Worm (Caenorhabditis elegans) whole organism, early embryonic: ENCODE results near the gene unc-64.

Source experiments
- ets-7 ChIP-seq: sonication (generic microtip); optimal IDR thresholded peaks from 2 replicates; lab custom pipeline; 2016; ENCODE audit warnings: missing genotype, missing genetic modification characterization, missing compliant biosample characterization
- sea-1 ChIP-seq: fragments of 200-800 bp; sonication (Bioruptor generic); conservative IDR thresholded peaks from 2 replicates; pipeline ENCODE4 v1.3.6; 2022; ENCODE audit warnings: missing genetic modification characterization, missing compliant biosample characterization
- tbx-11 ChIP-seq: fragments of 200-800 bp; sonication (Bioruptor generic); IDR thresholded peaks from 2 replicates; pipeline ENCODE4 v1.3.6; 2022; ENCODE audit warnings: missing genetic modification characterization, missing compliant biosample characterization
- tbx-37 ChIP-seq: fragments of 200-800 bp; sonication (Bioruptor generic); conservative IDR thresholded peaks from 2 replicates; pipeline ENCODE4 v1.3.6; 2022; ENCODE audit warnings: missing genetic modification reagents, missing genetic modification characterization, missing compliant biosample characterization

- TF ChIP-seq tbx-11 (GFP tag; lab: Robert Waterston, UW): no peak
- TF ChIP-seq ets-7 (tag; lab: Kevin White, UChicago): no peak
- TF ChIP-seq tbx-37 (GFP tag; lab: Robert Waterston, UW): no peak
- TF ChIP-seq sea-1 (GFP tag; lab: Robert Waterston, UW): no peak
These were observed 10.0 kb upstream of the unc-64 start for ce11 chrIII:13267046-13267445.
